Worm (Caenorhabditis elegans): ENCODE measurements around the gene twk-40.

- TF ChIP-seq F13H6.1 (tag; optimal IDR thresholded peaks at IDR 0.05), result no peak
- TF ChIP-seq mab-5 (tag; optimal IDR thresholded peaks at IDR 0.05), result no peak
- TF ChIP-seq egl-27 (tag; optimal IDR thresholded peaks at IDR 0.05), result no peak
Observed at ce11 chrIII:13476682-13477081, 15.6 kb downstream of the twk-40 start, which contains the start of gene T27E9.6.
